Worm (Caenorhabditis elegans) whole organism, young adult: ENCODE measurements around the gene F26F2.11.

Source experiments
- ceh-27 ChIP-seq: fragments of 200-800 bp; sonication (Bioruptor generic); optimal IDR thresholded peaks from 2 replicates; lab custom pipeline; 2018; ENCODE audit warnings: mild to moderate bottlenecking, missing genetic modification characterization, moderate library complexity, missing compliant biosample characterization
- egl-44 ChIP-seq: fragments of 200-800 bp; sonication (Bioruptor generic); IDR thresholded peaks from 2 replicates; pipeline ENCODE4 v1.3.6; 2022; ENCODE audit warnings: missing genetic modification reagents, missing genetic modification characterization, missing compliant biosample characterization
- lin-54 ChIP-seq: fragments of 200-800 bp; sonication (Bioruptor generic); optimal IDR thresholded peaks from 2 replicates; lab custom pipeline; 2018; ENCODE audit warnings: mild to moderate bottlenecking, missing genetic modification characterization, missing compliant biosample characterization
- lsl-1 ChIP-seq: fragments of 200-800 bp; sonication (Bioruptor generic); optimal IDR thresholded peaks from 2 replicates; lab custom pipeline; 2018; ENCODE audit warnings: mild to moderate bottlenecking, missing genetic modification characterization, moderate library complexity, missing compliant biosample characterization
- pha-4 ChIP-seq: fragments of 150-350 bp; sonication (generic microtip); optimal IDR thresholded peaks from 2 replicates; lab custom pipeline; 2014; ENCODE audit warnings: missing biosample characterization, missing genetic modification reagents, missing genetic modification characterization

DNA sequence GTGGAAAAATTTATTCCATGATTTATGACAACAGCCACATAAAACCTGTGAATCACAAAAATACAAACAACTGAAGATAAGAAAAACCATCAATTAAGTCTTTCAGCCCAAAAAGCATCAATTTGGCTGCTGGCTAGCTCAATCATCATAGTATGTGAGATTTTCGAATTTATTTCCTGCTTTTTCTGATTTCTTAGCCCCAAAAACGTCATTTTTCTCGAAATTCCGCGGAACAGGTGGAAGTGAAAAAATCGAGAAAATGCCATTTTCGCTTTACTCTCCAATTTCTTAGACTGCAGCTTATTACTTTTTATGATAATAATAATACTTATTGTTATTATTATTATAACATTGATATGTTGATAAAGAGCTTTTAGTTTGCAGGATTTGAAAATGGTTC lies 46.3 kb upstream of the F26F2.11 start, which contains the start of gene srxa-15:
- no peak for TF ChIP-seq ceh-27
- no peak for TF ChIP-seq egl-44 (GFP tag; lab: Robert Waterston, UW)
- TF ChIP-seq lin-54 (GFP tag; lab: Kevin White, UChicago) = no peak
- no peak for TF ChIP-seq pha-4
- no peak for TF ChIP-seq lsl-1 (GFP tag; lab: Kevin White, UChicago)
